Worm (Caenorhabditis elegans) whole organism, mixed stage, embryonic: ENCODE measurements around the gene C07E3.3.

Experiments used
- M03D4.4 ChIP-seq: sonication (generic microtip); optimal IDR thresholded peaks from 2 replicates; lab custom pipeline; 2017; ENCODE audit warnings: mild to moderate bottlenecking, missing genetic modification characterization, missing compliant biosample characterization
- ceh-39 ChIP-seq: fragments of 150-350 bp; optimal IDR thresholded peaks from 2 replicates; lab custom pipeline; 2014; ENCODE audit warnings: missing biosample characterization, missing genetic modification characterization
- ceh-43 ChIP-seq: fragments of 200-800 bp; sonication (Bioruptor generic); optimal IDR thresholded peaks from 2 replicates; lab custom pipeline; 2018; ENCODE audit warnings: mild to moderate bottlenecking, missing genetic modification characterization, moderate library complexity, missing compliant biosample characterization
- ceh-83 ChIP-seq: fragments of 200-800 bp; sonication (Bioruptor generic); optimal IDR thresholded peaks from 2 replicates; lab custom pipeline; 2018; ENCODE audit warnings: mild to moderate bottlenecking, missing genetic modification characterization, missing compliant biosample characterization
- ces-1 ChIP-seq: fragments of 150-350 bp; optimal IDR thresholded peaks from 2 replicates; lab custom pipeline; 2014; ENCODE audit warnings: missing biosample characterization, missing genetic modification reagents, missing genetic modification characterization
- cnd-1 ChIP-seq: fragments of 200-800 bp; sonication (Bioruptor generic); optimal IDR thresholded peaks from 2 replicates; lab custom pipeline; 2018; ENCODE audit warnings: mild to moderate bottlenecking, missing genetic modification characterization, missing compliant biosample characterization
- drap-1 ChIP-seq: fragments of 200-800 bp; sonication (Bioruptor generic); optimal IDR thresholded peaks from 3 replicates; lab custom pipeline; 2018; ENCODE audit warnings: mild to moderate bottlenecking, missing genetic modification characterization, missing compliant biosample characterization
- elt-1 ChIP-seq: sonication (generic microtip); optimal IDR thresholded peaks from 2 replicates; lab custom pipeline; 2017; ENCODE audit warnings: missing genetic modification characterization, mild to moderate bottlenecking, missing compliant biosample characterization, antibody characterized with exemption, moderate library complexity, borderline replicate concordance; ENCODE audit not compliant: insufficient read depth
- elt-3 ChIP-seq: fragments of 150-350 bp; optimal IDR thresholded peaks from 2 replicates; lab custom pipeline; 2014; ENCODE audit warnings: missing biosample characterization, missing genetic modification characterization
- flh-1 ChIP-seq: fragments of 200-800 bp; sonication (Bioruptor generic); optimal IDR thresholded peaks from 2 replicates; lab custom pipeline; 2018; ENCODE audit warnings: mild to moderate bottlenecking, missing genetic modification characterization, moderate library complexity, missing compliant biosample characterization
- ham-2 ChIP-seq: fragments of 200-800 bp; sonication (Bioruptor generic); optimal IDR thresholded peaks from 2 replicates; lab custom pipeline; 2018; ENCODE audit warnings: mild to moderate bottlenecking, missing genetic modification characterization, missing compliant biosample characterization
- hlh-1 ChIP-seq: fragments of 150-350 bp; optimal IDR thresholded peaks from 2 replicates; lab custom pipeline; 2014; ENCODE audit warnings: missing biosample characterization, missing genetic modification reagents, missing genetic modification characterization
- lin-13 ChIP-seq: fragments of 150-350 bp; optimal IDR thresholded peaks from 2 replicates; lab custom pipeline; 2014; ENCODE audit warnings: missing biosample characterization, missing genetic modification characterization
- lin-32 ChIP-seq: fragments of 200-800 bp; sonication (Bioruptor generic); optimal IDR thresholded peaks from 2 replicates; lab custom pipeline; 2018; ENCODE audit warnings: mild to moderate bottlenecking, missing genetic modification characterization, missing compliant biosample characterization
- lsy-2 ChIP-seq: fragments of 150-350 bp; optimal IDR thresholded peaks from 2 replicates; lab custom pipeline; 2014; ENCODE audit warnings: missing biosample characterization, missing genetic modification characterization
- mab-5 ChIP-seq: fragments of 150-350 bp; optimal IDR thresholded peaks from 2 replicates; lab custom pipeline; 2014; ENCODE audit warnings: missing biosample characterization, missing genetic modification characterization
- mep-1 ChIP-seq: fragments of 150-350 bp; optimal IDR thresholded peaks from 2 replicates; lab custom pipeline; 2017; ENCODE audit warnings: missing biosample characterization, missing genetic modification reagents, missing genetic modification characterization, inconsistent platforms
- nhr-12 ChIP-seq: fragments of 150-350 bp; optimal IDR thresholded peaks from 2 replicates; lab custom pipeline; 2014; ENCODE audit warnings: missing biosample characterization, missing genetic modification characterization
- nhr-237 ChIP-seq: fragments of 150-350 bp; optimal IDR thresholded peaks from 2 replicates; lab custom pipeline; 2014; ENCODE audit warnings: missing biosample characterization, missing genetic modification characterization
- nhr-28 ChIP-seq: fragments of 150-350 bp; optimal IDR thresholded peaks from 2 replicates; lab custom pipeline; 2014; ENCODE audit warnings: missing biosample characterization, missing genetic modification characterization
- pha-4 ChIP-seq: fragments of 150-350 bp; optimal IDR thresholded peaks from 2 replicates; lab custom pipeline; 2018; ENCODE audit warnings: missing biosample characterization, missing genetic modification reagents, missing genetic modification characterization
- sem-2 ChIP-seq: fragments of 200-800 bp; sonication (Bioruptor generic); optimal IDR thresholded peaks from 2 replicates; lab custom pipeline; 2018; ENCODE audit warnings: mild to moderate bottlenecking, missing genetic modification characterization, missing compliant biosample characterization
- snpc-4 ChIP-seq: fragments of 150-350 bp; optimal IDR thresholded peaks from 2 replicates; lab custom pipeline; 2014; ENCODE audit warnings: missing biosample characterization, missing genetic modification characterization
- sptf-1 ChIP-seq: sonication (generic microtip); optimal IDR thresholded peaks from 2 replicates; lab custom pipeline; 2017; ENCODE audit warnings: mild to moderate bottlenecking, missing genetic modification characterization, moderate library complexity, missing compliant biosample characterization
- tbx-8 ChIP-seq: fragments of 200-800 bp; sonication (Bioruptor generic); optimal IDR thresholded peaks from 2 replicates; lab custom pipeline; 2018; ENCODE audit warnings: mild to moderate bottlenecking, missing genetic modification characterization, moderate library complexity, missing compliant biosample characterization
- unc-120 ChIP-seq: sonication (generic microtip); optimal IDR thresholded peaks from 2 replicates; lab custom pipeline; 2017; ENCODE audit warnings: missing genetic modification characterization, missing compliant biosample characterization; ENCODE audit not compliant: poor library complexity, severe bottlenecking
- unc-39 ChIP-seq: fragments of 150-350 bp; optimal IDR thresholded peaks from 2 replicates; lab custom pipeline; 2014; ENCODE audit warnings: missing biosample characterization, missing genetic modification characterization
- unc-62 ChIP-seq: fragments of 150-350 bp; optimal IDR thresholded peaks from 2 replicates; lab custom pipeline; 2014; ENCODE audit warnings: missing biosample characterization, missing genetic modification reagents, missing genetic modification characterization
- zip-8 ChIP-seq: fragments of 150-350 bp; optimal IDR thresholded peaks from 2 replicates; lab custom pipeline; 2014; ENCODE audit warnings: missing biosample characterization, missing genetic modification characterization
- ztf-11 ChIP-seq: fragments of 150-350 bp; optimal IDR thresholded peaks from 2 replicates; lab custom pipeline; 2014; ENCODE audit warnings: missing biosample characterization, missing genetic modification characterization

Gene C07E3.3

ce11 chrII:10317007-10317406, 40.3 kb downstream of the C07E3.3 start, which contains the start of gene M02G9.4:
TSS of gene M02G9.4 (plus strand) at chrII:10317307.
- TF ChIP-seq ceh-43 (GFP tag; lab: Kevin White, UChicago) (no peak), ceh-83 (GFP tag; lab: Kevin White, UChicago) (no peak), cnd-1 (tag; lab: Kevin White, UChicago) (no peak), mab-5 (tag; lab: Kevin White, UChicago) (no peak), hlh-1 (tag; lab: Kevin White, UChicago) (no peak), nhr-12 (tag; lab: Kevin White, UChicago) (no peak), sem-2 (no peak), tbx-8 (GFP tag; lab: Kevin White, UChicago) (no peak), pha-4 (tag; lab: Kevin White, UChicago) (no peak), ham-2 (GFP tag; lab: Kevin White, UChicago) (no peak), nhr-28 (tag; lab: Kevin White, UChicago) (no peak), ceh-39 (tag; lab: Kevin White, UChicago) (no peak), lsy-2 (no peak), nhr-237 (tag; lab: Kevin White, UChicago) (no peak), lin-32 (GFP tag; lab: Kevin White, UChicago) (no peak), ces-1 (GFP tag; lab: Kevin White, UChicago) (no peak), mep-1 (no peak)

- TF ChIP-seq elt-3 (tag; lab: Kevin White, UChicago) (no peak), mep-1 (no peak), M03D4.4 (tag; lab: Kevin White, UChicago) (no peak), cnd-1 (tag; lab: Kevin White, UChicago) (no peak), snpc-4 (no peak), unc-62 (GFP tag; lab: Kevin White, UChicago) (no peak), sptf-1 (tag; lab: Kevin White, UChicago) (no peak), nhr-28 (tag; lab: Kevin White, UChicago) (no peak)
Observed at ce11 chrII:10316119-10316518, 41.2 kb downstream of the C07E3.3 start, which contains the start of gene gcy-5. TSS of gene gcy-5 (minus strand) at chrII:10316219.

ce11 chrII:10315252-10315651, 42.1 kb downstream of the C07E3.3 start, which contains the start of gene idpp-8:
TSS of gene idpp-8 (plus strand) at chrII:10315552.
- TF ChIP-seq unc-62 (GFP tag; lab: Kevin White, UChicago) (no peak), mab-5 (tag; lab: Kevin White, UChicago) (no peak), unc-39 (tag; lab: Kevin White, UChicago) (no peak), drap-1 (GFP tag; lab: Kevin White, UChicago) (no peak), lin-32 (GFP tag; lab: Kevin White, UChicago) (no peak), elt-1 (tag; lab: Kevin White, UChicago) (no peak), lsy-2 (no peak)

ce11 chrII:10311973-10312372, 45.3 kb downstream of the C07E3.3 start, which contains the start of gene srlf-34:
TSS of gene srlf-34 (plus strand) at chrII:10312293.
- TF ChIP-seq sptf-1 (tag; lab: Kevin White, UChicago), result no peak
- no peak for TF ChIP-seq mep-1
- TF ChIP-seq lin-13 (tag; lab: Kevin White, UChicago), result no peak
- no peak for TF ChIP-seq ztf-11
- no peak for TF ChIP-seq M03D4.4 (tag; lab: Kevin White, UChicago)
- no peak for TF ChIP-seq nhr-28 (tag; lab: Kevin White, UChicago)

ce11 chrII:10309337-10309736, 48.0 kb downstream of the C07E3.3 start, which contains the start of gene ZK970.8:
TSS of gene ZK970.8 (plus strand) at chrII:10309637.
- TF ChIP-seq sptf-1 (tag; lab: Kevin White, UChicago) (no peak), drap-1 (GFP tag; lab: Kevin White, UChicago) (no peak), pha-4 (tag; lab: Kevin White, UChicago) (no peak), cnd-1 (tag; lab: Kevin White, UChicago) (no peak), sem-2 (no peak), snpc-4 (no peak), M03D4.4 (tag; lab: Kevin White, UChicago) (no peak), lin-13 (tag; lab: Kevin White, UChicago) (no peak), elt-1 (tag; lab: Kevin White, UChicago) (no peak), unc-120 (tag; lab: Kevin White, UChicago) (no peak), ceh-83 (GFP tag; lab: Kevin White, UChicago) (no peak), zip-8 (tag; lab: Kevin White, UChicago) (no peak), flh-1 (no peak), unc-39 (tag; lab: Kevin White, UChicago) (no peak), tbx-8 (GFP tag; lab: Kevin White, UChicago) (no peak), ham-2 (GFP tag; lab: Kevin White, UChicago) (no peak), ceh-43 (GFP tag; lab: Kevin White, UChicago) (no peak), ztf-11 (no peak), unc-62 (GFP tag; lab: Kevin White, UChicago) (no peak)
